Worm (Caenorhabditis elegans): ENCODE measurements around the gene C27F2.10.
A peak's percentile ranks its signal among the peaks of the same experiment; 100 is the strongest.
"Not testable (repeated sequence)": the region's sequence is repeated elsewhere in the genome, so short reads cannot be mapped to it uniquely, and the experiment has no call there.

The C27F2.10 gene

DNA sequence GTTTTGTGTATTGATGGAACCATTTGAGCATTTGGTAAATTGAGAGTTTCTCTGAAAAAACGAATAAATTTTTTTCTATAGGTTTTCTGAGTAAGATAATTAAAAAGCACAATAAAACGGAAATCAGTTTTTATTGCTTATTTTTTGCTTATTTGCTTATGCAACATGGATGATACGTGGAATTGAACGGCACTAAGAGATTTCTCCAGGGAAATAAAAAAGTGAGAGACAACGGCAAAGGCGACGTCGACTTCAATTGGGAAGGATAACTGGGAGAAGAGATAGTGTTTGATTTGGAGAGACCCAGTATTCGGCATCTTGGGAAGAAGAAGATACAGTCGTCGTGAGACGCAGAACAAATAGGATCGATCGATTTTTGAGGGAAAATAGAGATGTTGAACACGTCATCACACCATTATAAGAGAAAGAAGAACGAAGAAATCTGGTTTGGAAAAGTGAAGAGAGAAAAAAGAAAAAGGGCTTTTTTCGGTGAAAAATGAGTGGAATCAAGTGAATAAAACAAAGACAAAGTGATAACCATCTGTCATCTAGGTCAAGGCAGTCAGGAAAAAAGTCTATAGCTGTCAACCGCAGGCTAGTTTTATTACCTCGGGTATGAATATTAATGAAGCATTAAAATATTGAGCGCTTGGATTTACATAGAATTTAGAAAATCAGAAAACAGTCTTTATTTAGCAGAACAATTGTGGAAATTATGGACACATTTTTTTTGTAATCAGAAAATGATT, 11.6 kb upstream of the C27F2.10 start, which contains the start of gene tmem-131:
Gene tmem-131 (minus strand): TSS at position 51 of the 749 bp plus-strand sequence.
- TF ChIP-seq ceh-28 (tag; optimal IDR thresholded peaks at IDR 0.05) (peak; percentile 79), nhr-23 (tag; optimal IDR thresholded peaks at IDR 0.05) (peak; percentile 83), nhr-25 (tag; optimal IDR thresholded peaks at IDR 0.05) (peak; percentile 91), nhr-43 (tag; optimal IDR thresholded peaks at IDR 0.05; ENCODE audit: poor library complexity, severe bottlenecking) (no peak), nfya-1 (tag; optimal IDR thresholded peaks at IDR 0.05; ENCODE audit: insufficient read depth) (peak; percentile 36)

- TF ChIP-seq ceh-28 (tag; optimal IDR thresholded peaks at IDR 0.05) (no peak), egl-27 (tag; optimal IDR thresholded peaks at IDR 0.05) (no peak), ceh-16 (tag; optimal IDR thresholded peaks at IDR 0.05) (no peak), mml-1 (tag; optimal IDR thresholded peaks at IDR 0.05) (no peak), hmg-11 (tag; optimal IDR thresholded peaks at IDR 0.05) (no peak), mdl-1 (tag; optimal IDR thresholded peaks at IDR 0.05) (no peak), unc-39 (tag; optimal IDR thresholded peaks at IDR 0.05) (no peak), lsy-12 (tag; optimal IDR thresholded peaks at IDR 0.05) (no peak), fkh-2 (tag; optimal IDR thresholded peaks at IDR 0.05) (no peak), nfya-1 (tag; optimal IDR thresholded peaks at IDR 0.05; ENCODE audit: insufficient read depth) (no peak), nhr-43 (tag; optimal IDR thresholded peaks at IDR 0.05; ENCODE audit: poor library complexity, severe bottlenecking) (no peak), nhr-25 (tag; optimal IDR thresholded peaks at IDR 0.05) (no peak), nhr-237 (tag; optimal IDR thresholded peaks at IDR 0.05) (no peak), daf-12 (tag; optimal IDR thresholded peaks at IDR 0.05) (no peak), ceh-82 (tag; optimal IDR thresholded peaks at IDR 0.05) (no peak), fos-1 (tag; optimal IDR thresholded peaks at IDR 0.05) (no peak), lin-39 (tag; optimal IDR thresholded peaks at IDR 0.05) (no peak)
These were observed 968 bp upstream of the C27F2.10 start for ce11 chrIII:4987666-4988065.

DNA sequence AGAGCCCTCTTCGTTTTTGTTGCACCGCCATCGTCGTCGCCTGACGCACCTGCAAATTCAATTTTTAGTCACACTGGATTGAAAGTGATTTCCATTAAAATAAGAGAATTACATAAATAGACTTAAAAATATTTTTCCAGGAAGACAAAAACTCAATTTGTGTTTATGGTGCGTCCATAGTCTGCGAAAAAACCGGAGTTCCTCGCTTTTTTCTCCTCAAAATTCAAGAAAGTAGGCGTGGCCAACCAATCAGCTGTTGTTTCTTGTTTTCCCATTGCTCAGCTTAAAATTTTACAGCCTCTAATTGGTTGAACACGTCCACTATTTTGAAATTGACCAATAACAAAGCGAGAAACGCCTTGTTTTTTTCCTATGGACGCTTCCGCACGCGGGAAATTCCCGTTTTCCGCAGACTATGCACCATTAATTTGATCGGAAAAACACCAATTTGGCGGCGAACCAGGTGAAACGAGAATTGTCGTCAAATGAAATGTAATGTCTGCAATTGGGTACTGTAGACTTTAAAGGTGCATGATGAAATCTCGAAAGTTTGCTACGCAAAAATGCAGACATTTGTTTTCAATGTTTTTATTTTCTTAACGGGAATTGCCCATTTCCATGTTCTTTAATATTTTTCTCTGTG, 2.1 kb downstream of the C27F2.10 start, which contains the start of gene C27F2.7:
Gene C27F2.7 (minus strand): TSS at position 51 of the 643 bp plus-strand sequence.
- no peak for TF ChIP-seq zag-1 (tag; optimal IDR thresholded peaks at IDR 0.05)
- TF ChIP-seq nfya-1 (tag; optimal IDR thresholded peaks at IDR 0.05; ENCODE audit: insufficient read depth) = peak; percentile 72

DNA sequence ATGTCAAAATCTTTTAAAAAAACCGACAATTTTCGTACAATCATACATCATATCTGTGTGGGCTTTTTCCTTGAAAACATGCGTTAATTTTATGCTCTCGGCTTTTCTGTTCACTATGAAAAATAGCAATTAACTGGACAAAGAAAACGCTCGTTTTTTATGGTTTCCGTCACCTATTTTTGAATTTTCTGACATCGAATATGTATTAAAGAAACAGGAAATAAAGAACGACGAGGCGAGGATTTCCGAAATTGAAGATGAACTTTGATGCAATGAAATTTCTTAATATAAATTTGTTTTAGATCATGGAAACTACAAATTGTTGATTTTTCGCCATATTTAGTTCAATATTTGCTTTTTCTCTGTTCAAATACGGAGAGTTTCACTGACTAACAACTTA, 2.7 kb downstream of the C27F2.10 start:
- no peak for TF ChIP-seq nhr-28 (tag; optimal IDR thresholded peaks at IDR 0.05)
- TF ChIP-seq elt-3 (tag; optimal IDR thresholded peaks at IDR 0.05) = no peak
- no peak for TF ChIP-seq pha-4 (tag; optimal IDR thresholded peaks at IDR 0.05)
- TF ChIP-seq ceh-16 (tag; optimal IDR thresholded peaks at IDR 0.05) = no peak
- no peak for TF ChIP-seq aly-2 (tag; optimal IDR thresholded peaks at IDR 0.05)
- no peak for TF ChIP-seq tbx-2 (tag; optimal IDR thresholded peaks at IDR 0.05)

DNA sequence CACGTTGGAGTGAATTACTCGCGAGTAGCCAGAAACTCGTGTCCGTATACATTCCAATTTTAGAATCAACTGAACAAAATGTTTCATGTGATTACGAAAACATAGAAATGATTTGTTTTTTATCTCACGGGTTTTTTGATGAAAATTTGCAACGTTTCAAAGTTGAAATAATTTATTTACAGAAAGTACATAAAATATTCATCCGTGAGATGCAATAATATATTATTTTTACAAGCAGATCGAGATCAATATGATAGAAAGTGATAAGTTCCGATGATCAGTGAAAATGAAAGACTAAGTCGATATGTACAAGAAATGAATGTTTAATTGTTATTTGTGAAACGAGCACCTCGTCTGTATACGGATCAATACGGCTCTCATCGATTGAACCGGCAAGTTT, 6.3 kb downstream of the C27F2.10 start, which contains the start of gene C27F2.6:
Gene C27F2.6 (minus strand): TSS at position 101 of the 400 bp plus-strand sequence.
- TF ChIP-seq pha-4, daf-12, elt-2 (tag; optimal IDR thresholded peaks at IDR 0.05): not testable (repeated sequence)

ce11 chrIII:4968146-4968545, 18.6 kb downstream of the C27F2.10 start:
- TF ChIP-seq nfya-1 (tag; optimal IDR thresholded peaks at IDR 0.05; ENCODE audit: insufficient read depth) (peak; percentile 12), nhr-237 (tag; optimal IDR thresholded peaks at IDR 0.05) (no peak), mdl-1 (tag; optimal IDR thresholded peaks at IDR 0.05) (no peak), nhr-12 (tag; optimal IDR thresholded peaks at IDR 0.05) (no peak), mml-1 (tag; optimal IDR thresholded peaks at IDR 0.05) (no peak), egl-27 (tag; optimal IDR thresholded peaks at IDR 0.05) (no peak)

DNA sequence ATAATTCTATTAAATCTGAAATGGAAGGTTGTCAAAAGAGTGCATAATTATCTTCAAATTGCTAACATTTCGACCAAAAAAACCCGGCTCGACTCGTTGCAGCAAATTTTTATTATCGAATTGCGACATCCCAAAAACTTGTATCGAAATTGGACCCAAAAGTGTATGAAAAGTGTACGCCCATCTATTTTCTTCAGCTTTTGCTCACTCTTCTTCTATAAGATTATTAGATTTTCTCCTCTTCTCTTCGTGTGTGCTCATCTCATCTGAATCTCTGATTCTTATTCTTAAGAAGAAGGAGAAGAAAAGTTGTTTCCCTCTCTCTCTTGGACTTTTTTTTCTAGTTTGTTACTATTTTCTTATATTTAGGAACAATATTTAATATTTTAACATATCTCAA, 19.5 kb downstream of the C27F2.10 start:
- TF ChIP-seq egl-5 (tag; optimal IDR thresholded peaks at IDR 0.05) (no peak), nhr-28 (tag; optimal IDR thresholded peaks at IDR 0.05) (no peak), fkh-10 (GFP tag; optimal IDR thresholded peaks at IDR 0.05) (peak; percentile 94), ZK546.5 (tag; optimal IDR thresholded peaks at IDR 0.05) (no peak)

Measured in whole organism, L3 larva.